Fruit fly (Drosophila melanogaster) whole organism, embryonic: ENCODE results near the gene TwdlX.

Source experiments
- Bteb2 ChIP-seq: fragments of 200-800 bp; sonication (Bioruptor generic); optimal IDR thresholded peaks from 2 replicates; lab custom pipeline; 2016; ENCODE audit warnings: missing biosample characterization, missing genetic modification characterization
- CG10274 ChIP-seq: fragments of 200-800 bp; sonication (Bioruptor generic); optimal IDR thresholded peaks from 3 replicates; lab custom pipeline; 2017; ENCODE audit warnings: missing biosample characterization, mild to moderate bottlenecking, missing genetic modification characterization
- CG15479 ChIP-seq: fragments of 200-800 bp; sonication (Bioruptor generic); optimal IDR thresholded peaks from 3 replicates; lab custom pipeline; 2019; ENCODE audit warnings: missing biosample characterization, mild to moderate bottlenecking, missing genetic modification characterization, moderate library complexity
- CG18011 ChIP-seq: fragments of 200-800 bp; sonication (Bioruptor generic); optimal IDR thresholded peaks from 2 replicates; lab custom pipeline; 2017; ENCODE audit warnings: missing biosample characterization, missing genetic modification characterization, mild to moderate bottlenecking, moderate library complexity, missing genotype
- CG2678 ChIP-seq: fragments of 200-800 bp; sonication (Bioruptor generic); optimal IDR thresholded peaks from 3 replicates; lab custom pipeline; 2019; ENCODE audit warnings: missing biosample characterization, mild to moderate bottlenecking, missing genetic modification characterization, moderate library complexity
- CG31224 ChIP-seq: fragments of 200-800 bp; sonication (Bioruptor generic); IDR thresholded peaks from 2 replicates; pipeline ENCODE4 v1.3.6; 2022; ENCODE audit warnings: missing biosample characterization, missing genetic modification characterization
- CG34224 ChIP-seq: fragments of 200-800 bp; sonication (Bioruptor generic); IDR thresholded peaks from 3 replicates; pipeline ENCODE4 v1.3.6; 2022; ENCODE audit warnings: missing biosample characterization, missing genetic modification characterization; ENCODE audit not compliant: partially characterized antibody
- CG3838 ChIP-seq: fragments of 200-800 bp; sonication (Bioruptor generic); optimal IDR thresholded peaks from 3 replicates; lab custom pipeline; 2016; ENCODE audit warnings: missing biosample characterization, missing genetic modification characterization
- CG4707 ChIP-seq: fragments of 200-800 bp; sonication (Bioruptor generic); optimal IDR thresholded peaks from 2 replicates; lab custom pipeline; 2018; ENCODE audit warnings: missing biosample characterization, mild to moderate bottlenecking, missing genetic modification characterization, moderate library complexity
- CG6654 ChIP-seq: fragments of 200-800 bp; sonication (Bioruptor generic); optimal IDR thresholded peaks from 2 replicates; lab custom pipeline; 2017; ENCODE audit warnings: missing biosample characterization, mild to moderate bottlenecking, missing genetic modification characterization
- CG6854 ChIP-seq: fragments of 200-800 bp; sonication (Bioruptor generic); optimal IDR thresholded peaks from 3 replicates; lab custom pipeline; 2017; ENCODE audit warnings: missing biosample characterization, mild to moderate bottlenecking, missing genetic modification characterization
- CG8765 ChIP-seq: fragments of 200-800 bp; sonication (Bioruptor generic); IDR thresholded peaks from 2 replicates; pipeline ENCODE4 v1.3.6; 2022; ENCODE audit warnings: missing biosample characterization, missing genetic modification characterization
- CG9437 ChIP-seq: fragments of 200-800 bp; sonication (Bioruptor generic); optimal IDR thresholded peaks from 2 replicates; lab custom pipeline; 2018; ENCODE audit warnings: missing biosample characterization, mild to moderate bottlenecking, missing genetic modification characterization
- CoRest ChIP-seq: fragments of 200-800 bp; sonication (Bioruptor generic); optimal IDR thresholded peaks from 3 replicates; lab custom pipeline; 2018; ENCODE audit warnings: missing biosample characterization, mild to moderate bottlenecking, missing genetic modification characterization, moderate library complexity
- Doc2 ChIP-seq: fragments of 200-800 bp; sonication (Bioruptor generic); IDR thresholded peaks from 2 replicates; pipeline ENCODE4 v1.3.6; 2022; ENCODE audit warnings: missing biosample characterization, missing genetic modification characterization
- Eip74EF ChIP-seq, 2 experiments: fragments of 200-800 bp in 1 of 2; fragments of >200 bp in 1 of 2; sonication (Bioruptor generic) in 1 of 2; optimal IDR thresholded peaks; 2 replicates each; lab custom pipeline; 2017 to 2019; ENCODE audit warnings: missing biosample characterization in 2 of 2, missing genetic modification characterization in 2 of 2, mild to moderate bottlenecking in 1 of 2, moderate library complexity in 1 of 2
- HHEX ChIP-seq: fragments of 200-800 bp; sonication (Bioruptor generic); optimal IDR thresholded peaks from 3 replicates; lab custom pipeline; 2017; ENCODE audit warnings: missing biosample characterization, mild to moderate bottlenecking, missing genetic modification characterization, missing genetic modification reagents
- HLHmδ ChIP-seq: fragments of 200-800 bp; sonication (Bioruptor generic); optimal IDR thresholded peaks from 2 replicates; lab custom pipeline; 2018; ENCODE audit warnings: missing biosample characterization, mild to moderate bottlenecking, missing genetic modification characterization, moderate library complexity
- Hr78 ChIP-seq, 2 experiments: fragments of 200-800 bp in 1 of 2; fragments of >200 bp in 1 of 2; sonication (Bioruptor generic) in 1 of 2; optimal IDR thresholded peaks; 2 replicates each; lab custom pipeline; 2017 to 2019; ENCODE audit warnings: missing biosample characterization in 2 of 2, missing genetic modification characterization in 2 of 2, mild to moderate bottlenecking in 1 of 2, moderate library complexity in 1 of 2
- Pdp1 ChIP-seq, 2 experiments: fragments of 200-800 bp; sonication (Bioruptor generic); optimal IDR thresholded peaks; 3 replicates each; lab custom pipeline; 2016; ENCODE audit warnings: missing biosample characterization in 2 of 2, missing genetic modification characterization in 2 of 2, mild to moderate bottlenecking in 1 of 2, moderate library complexity in 1 of 2
- Ptx1 ChIP-seq: fragments of 200-800 bp; sonication (Bioruptor generic); IDR thresholded peaks from 2 replicates; pipeline ENCODE4 v1.3.6; 2022; ENCODE audit warnings: missing biosample characterization, missing genetic modification characterization
- Ravus ChIP-seq: fragments of 200-800 bp; sonication (Bioruptor generic); IDR thresholded peaks from 2 replicates; pipeline ENCODE4 v1.3.6; 2022; ENCODE audit warnings: missing biosample characterization, missing genetic modification characterization
- Sox102F ChIP-seq: fragments of 200-800 bp; sonication (Bioruptor generic); optimal IDR thresholded peaks from 2 replicates; lab custom pipeline; 2018; ENCODE audit warnings: missing biosample characterization, mild to moderate bottlenecking, missing genetic modification characterization, moderate library complexity
- Xbp1 ChIP-seq: fragments of 200-800 bp; sonication (Bioruptor generic); optimal IDR thresholded peaks from 3 replicates; lab custom pipeline; 2016; ENCODE audit warnings: missing biosample characterization, mild to moderate bottlenecking, missing genetic modification characterization
- bab2 ChIP-seq: fragments of 200-800 bp; sonication (Bioruptor generic); optimal IDR thresholded peaks from 2 replicates; lab custom pipeline; 2016; ENCODE audit warnings: missing biosample characterization, missing genetic modification characterization
- bigmax ChIP-seq: fragments of 200-800 bp; sonication (Bioruptor generic); optimal IDR thresholded peaks from 2 replicates; lab custom pipeline; 2018; ENCODE audit warnings: missing biosample characterization, mild to moderate bottlenecking, missing genetic modification characterization
- corto ChIP-seq: fragments of 200-800 bp; sonication (Bioruptor generic); optimal IDR thresholded peaks from 2 replicates; lab custom pipeline; 2016; ENCODE audit warnings: missing biosample characterization, mild to moderate bottlenecking, missing genetic modification characterization, moderate library complexity
- dati ChIP-seq: fragments of 200-800 bp; sonication (Bioruptor generic); IDR thresholded peaks from 2 replicates; pipeline ENCODE4 v1.3.6; 2022; ENCODE audit warnings: missing biosample characterization, missing genetic modification characterization
- dmrt11E ChIP-seq: fragments of 200-800 bp; sonication (Bioruptor generic); optimal IDR thresholded peaks from 3 replicates; lab custom pipeline; 2018; ENCODE audit warnings: missing biosample characterization, mild to moderate bottlenecking, missing genetic modification characterization, moderate library complexity
- ems ChIP-seq: fragments of 200-800 bp; sonication (Bioruptor generic); optimal IDR thresholded peaks from 3 replicates; lab custom pipeline; 2016; ENCODE audit warnings: missing biosample characterization, missing genetic modification characterization
- gt ChIP-seq: fragments of 200-800 bp; sonication (Bioruptor generic); IDR thresholded peaks from 2 replicates; pipeline ENCODE4 v1.3.6; 2022; ENCODE audit warnings: missing biosample characterization, missing genetic modification characterization
- ken ChIP-seq: fragments of 200-800 bp; sonication (Bioruptor generic); IDR thresholded peaks from 3 replicates; pipeline ENCODE4 v1.3.6; 2022; ENCODE audit warnings: missing biosample characterization, missing genetic modification characterization
- klu ChIP-seq: fragments of 200-800 bp; sonication (Bioruptor generic); IDR thresholded peaks from 2 replicates; pipeline ENCODE4 v1.3.6; 2022; ENCODE audit warnings: missing biosample characterization, missing genetic modification characterization
- mirr ChIP-seq: fragments of 200-800 bp; sonication (Bioruptor generic); optimal IDR thresholded peaks from 3 replicates; lab custom pipeline; 2018; ENCODE audit warnings: missing biosample characterization, mild to moderate bottlenecking, missing genetic modification characterization
- nau ChIP-seq: fragments of 200-800 bp; sonication (Bioruptor generic); optimal IDR thresholded peaks from 3 replicates; lab custom pipeline; 2017; ENCODE audit warnings: missing biosample characterization, mild to moderate bottlenecking, missing genetic modification characterization, missing genetic modification reagents
- oc ChIP-seq: fragments of 200-800 bp; sonication (Bioruptor generic); optimal IDR thresholded peaks from 2 replicates; lab custom pipeline; 2018; ENCODE audit warnings: missing biosample characterization, mild to moderate bottlenecking, missing genetic modification characterization, moderate library complexity
- pnt ChIP-seq: fragments of 200-800 bp; sonication (Bioruptor generic); optimal IDR thresholded peaks from 3 replicates; lab custom pipeline; 2016; ENCODE audit warnings: missing biosample characterization, missing genetic modification characterization
- repo ChIP-seq: fragments of 200-800 bp; sonication (Bioruptor generic); optimal IDR thresholded peaks from 2 replicates; lab custom pipeline; 2016; ENCODE audit warnings: missing biosample characterization, missing genetic modification characterization
- run ChIP-seq: fragments of 200-800 bp; sonication (Bioruptor generic); optimal IDR thresholded peaks from 3 replicates; lab custom pipeline; 2018; ENCODE audit warnings: missing biosample characterization, mild to moderate bottlenecking, missing genetic modification characterization
- tin ChIP-seq: fragments of 200-800 bp; sonication (Bioruptor generic); optimal IDR thresholded peaks from 3 replicates; lab custom pipeline; 2016; ENCODE audit warnings: missing biosample characterization, missing genetic modification characterization
- tll ChIP-seq, 2 experiments: fragments of 200-800 bp in 1 of 2; fragments of >200 bp in 1 of 2; sonication (Bioruptor generic) in 1 of 2; optimal IDR thresholded peaks; 2 replicates each; lab custom pipeline; 2017 to 2019; ENCODE audit warnings: missing biosample characterization in 2 of 2, missing genetic modification characterization in 2 of 2, mild to moderate bottlenecking in 1 of 2, moderate library complexity in 1 of 2
- tna ChIP-seq: fragments of 200-800 bp; sonication (Bioruptor generic); IDR thresholded peaks from 2 replicates; pipeline ENCODE4 v1.3.6; 2022; ENCODE audit warnings: missing biosample characterization, missing genetic modification characterization; ENCODE audit not compliant: partially characterized antibody
- twi ChIP-seq: fragments of 200-800 bp; optimal IDR thresholded peaks from 2 replicates; lab custom pipeline; 2019; ENCODE audit warnings: missing biosample characterization, mild to moderate bottlenecking, missing genetic modification characterization, moderate library complexity
- usp ChIP-seq: fragments of >200 bp; optimal IDR thresholded peaks from 2 replicates; lab custom pipeline; 2017; ENCODE audit warnings: missing biosample characterization, missing genetic modification characterization
- vfl ChIP-seq: fragments of 200-800 bp; sonication (Bioruptor generic); optimal IDR thresholded peaks from 2 replicates; lab custom pipeline; 2016; ENCODE audit warnings: missing biosample characterization, missing genetic modification characterization

Gene TwdlX

DNA sequence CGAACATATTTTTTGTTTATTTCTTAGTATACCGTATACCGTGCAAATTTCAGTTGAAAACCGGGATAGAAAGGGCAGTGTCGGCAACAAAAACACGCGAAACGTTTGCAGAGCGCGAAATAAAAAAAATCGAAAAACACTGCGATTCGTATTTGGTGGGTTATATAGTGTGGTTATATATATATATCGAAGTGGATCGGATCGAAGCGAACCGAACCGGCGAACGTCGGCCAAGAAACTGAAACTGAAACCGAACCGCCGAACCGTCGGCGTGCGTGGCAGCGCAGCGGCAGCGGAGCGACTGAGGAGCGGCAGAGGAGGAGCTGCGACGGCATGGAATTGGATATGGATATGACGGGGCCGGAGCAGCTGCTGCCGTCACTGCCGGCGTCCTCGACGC is 9.7 kb upstream of the TwdlX start, which contains the start of the genes CG32572 and CG34325 (continued):
- no peak for TF ChIP-seq CG6854 (GFP tag; lab: Kevin White, UChicago)
- no peak for TF ChIP-seq usp
- no peak for TF ChIP-seq Eip74EF (GFP tag; optimal IDR thresholded peaks at IDR 0.05; lab: Kevin White, UChicago)
- TF ChIP-seq HHEX (GFP tag; lab: Kevin White, UChicago) = no peak

DNA sequence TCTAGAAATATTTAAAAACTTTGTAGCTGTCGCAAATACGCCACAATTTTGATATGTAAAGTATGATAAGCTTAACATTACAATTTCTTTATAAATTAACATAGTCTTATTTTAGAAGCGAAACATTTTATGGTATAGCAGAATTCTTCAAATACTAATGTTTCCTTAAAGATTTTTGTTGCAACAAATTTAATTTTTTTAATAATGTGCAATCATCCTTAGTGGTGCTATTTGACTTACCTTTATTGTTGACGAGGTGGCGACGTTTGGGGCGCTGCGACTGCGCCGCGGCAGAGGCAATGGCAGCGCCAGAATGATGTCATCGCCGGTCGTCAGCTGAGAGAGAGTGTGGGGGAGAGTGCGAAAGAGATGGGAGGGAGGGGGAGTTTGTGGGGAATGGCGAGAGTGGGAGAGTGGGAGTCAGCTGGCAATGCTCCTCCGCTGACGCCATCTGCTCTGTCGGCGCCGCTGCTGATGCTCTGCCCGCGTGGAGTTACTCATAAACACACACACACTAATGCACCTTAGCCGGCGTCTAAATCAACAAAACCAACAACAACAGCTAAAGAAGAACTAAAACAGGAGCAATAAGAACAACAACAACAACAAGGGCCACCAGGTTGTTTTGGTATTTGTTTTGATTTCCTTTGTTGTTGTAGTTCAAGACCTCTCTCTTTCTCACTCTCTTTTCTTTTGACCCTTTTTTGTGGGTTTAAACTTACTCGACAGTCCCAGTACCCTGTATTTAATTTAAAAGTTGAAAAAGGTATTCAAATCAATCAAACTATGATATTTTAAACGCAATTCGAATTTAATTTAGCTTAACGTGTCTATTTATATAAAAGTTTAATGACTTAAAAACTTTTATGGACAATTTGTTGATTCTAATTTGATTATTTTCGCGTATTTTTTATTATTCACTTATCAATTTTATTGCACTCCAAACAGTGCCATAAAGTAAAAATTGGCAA is 7.4 kb upstream of the TwdlX start:
- TF ChIP-seq CG2678 (tag; lab: Kevin White, UChicago) (peak; percentile 76), HLHmδ (GFP tag; lab: Kevin White, UChicago) (no peak), twi (tag; lab: Kevin White, UChicago) (peak; percentile 57), tin (GFP tag; lab: Kevin White, UChicago) (peak; percentile 27), Sox102F (GFP tag; lab: Kevin White, UChicago) (peak; percentile 86), CG18011 (GFP tag; lab: Kevin White, UChicago) (peak; percentile 48), Pdp1 (GFP tag; optimal IDR thresholded peaks at IDR 0.05; lab: Kevin White, UChicago) (peak; percentile 34 to 35), CG34224 (GFP tag; lab: Robert Waterston, UW) (0 out of 3 replicates have a peak, but pooled peaks have one; percentile 17), CG6654 (GFP tag; lab: Kevin White, UChicago) (no peak), Xbp1 (GFP tag; lab: Kevin White, UChicago) (peak; percentile 73), CG31224 (peak; percentile 35), CG9437 (peak; percentile 73), nau (peak; percentile 12), bigmax (GFP tag; lab: Kevin White, UChicago) (no peak), klu (GFP tag; lab: Robert Waterston, UW) (peak; percentile 41; the same call in 1 of the 2 replicates), CoRest (peak; percentile 89), vfl (GFP tag; lab: Kevin White, UChicago) (peak; percentile 37), tna (no peak), CG10274 (no peak), Hr78 (GFP tag; optimal IDR thresholded peaks at IDR 0.05; lab: Kevin White, UChicago) (peak in 1 of 2 experiments; percentile 49), tll (GFP tag; optimal IDR thresholded peaks at IDR 0.05; lab: Kevin White, UChicago) (no peak), corto (GFP tag; lab: Kevin White, UChicago) (no peak), ems (GFP tag; lab: Kevin White, UChicago) (no peak), Ptx1 (GFP tag; lab: Robert Waterston, UW) (peak; percentile 71), run (tag; lab: Kevin White, UChicago) (peak; percentile 80), CG3838 (GFP tag; lab: Kevin White, UChicago) (no peak), pnt (GFP tag; lab: Kevin White, UChicago) (no peak), Doc2 (GFP tag; lab: Robert Waterston, UW) (no peak), mirr (no peak), ken (GFP tag; lab: Robert Waterston, UW) (peak; percentile 49; the same call in 2 of the 3 replicates), Ravus (GFP tag; lab: Robert Waterston, UW) (peak; percentile 15; the same call in 1 of the 2 replicates), dati (GFP tag; lab: Robert Waterston, UW) (no peak), Bteb2 (GFP tag; lab: Kevin White, UChicago) (peak; percentile 66), dmrt11E (tag; lab: Kevin White, UChicago) (peak; percentile 69), CG4707 (GFP tag; lab: Kevin White, UChicago) (peak; percentile 54), repo (GFP tag; lab: Kevin White, UChicago) (no peak), CG8765 (GFP tag; lab: Robert Waterston, UW) (no peak), gt (no peak), oc (tag; lab: Kevin White, UChicago) (peak; percentile 50), CG15479 (GFP tag; lab: Kevin White, UChicago) (no peak), bab2 (GFP tag; lab: Kevin White, UChicago) (no peak)
